Worm (Caenorhabditis elegans): Measurements from ENCODE around the gene rom-2.

The rom-2 gene

ce11 chrIII:9546016-9546659 lies 49.3 kb downstream of the rom-2 start, which contains the start of gene unc-16 (continued):
- TF ChIP-seq lsy-27 (tag; optimal IDR thresholded peaks at IDR 0.05; ENCODE audit: borderline replicate concordance, insufficient read depth), result no peak
- no peak for TF ChIP-seq ccch-3 (GFP tag; optimal IDR thresholded peaks at IDR 0.05)
- TF ChIP-seq F22D6.2 (tag; optimal IDR thresholded peaks at IDR 0.05), result no peak
- TF ChIP-seq Y53G8AR.9 (GFP tag; conservative IDR thresholded peaks at IDR 0.05), result 0 out of 2 replicates have a peak, but pooled peaks have one; percentile 17
- TF ChIP-seq mcd-1 (GFP tag; IDR thresholded peaks at IDR 0.05), result peak; percentile 89
- TF ChIP-seq ztf-18 (tag; optimal IDR thresholded peaks at IDR 0.05), result peak; percentile 54
- no peak for TF ChIP-seq madf-3 (GFP tag; IDR thresholded peaks at IDR 0.05)
- TF ChIP-seq ceh-40 (GFP tag; IDR thresholded peaks at IDR 0.05), result no peak
- TF ChIP-seq madf-6 (GFP tag; IDR thresholded peaks at IDR 0.05), result no peak; the same call in 1 of the 2 replicates
- no peak for TF ChIP-seq cebp-2 (GFP tag; IDR thresholded peaks at IDR 0.05)
- TF ChIP-seq Y79H2A.3 (GFP tag; conservative IDR thresholded peaks at IDR 0.05), result no peak
- no peak for TF ChIP-seq bed-1 (GFP tag; IDR thresholded peaks at IDR 0.05)
- no peak for TF ChIP-seq snpc-1.1 (tag; optimal IDR thresholded peaks at IDR 0.05; ENCODE audit: insufficient read depth)
- TF ChIP-seq dox-1 (GFP tag; IDR thresholded peaks at IDR 0.05), result peak; percentile 80
- no peak for TF ChIP-seq sdz-38 (tag; optimal IDR thresholded peaks at IDR 0.05)
- TF ChIP-seq him-1 (tag; optimal IDR thresholded peaks at IDR 0.05), result no peak
- no peak for TF ChIP-seq ceh-58 (GFP tag; IDR thresholded peaks at IDR 0.05)
- TF ChIP-seq ztf-26 (tag; optimal IDR thresholded peaks at IDR 0.05), result peak; percentile 47
- TF ChIP-seq B0336.3 (GFP tag; IDR thresholded peaks at IDR 0.05), result peak; percentile 59
- peak; percentile 28 for TF ChIP-seq tlf-1 (GFP tag; optimal IDR thresholded peaks at IDR 0.05)
- TF ChIP-seq pha-4 (tag; optimal IDR thresholded peaks at IDR 0.05), result no peak
- no peak for TF ChIP-seq rec-8 (tag; optimal IDR thresholded peaks at IDR 0.05)
- peak; percentile 76 for TF ChIP-seq lsl-1 (GFP tag; optimal IDR thresholded peaks at IDR 0.05)
- TF ChIP-seq attf-5 (GFP tag; optimal IDR thresholded peaks at IDR 0.05), result peak; percentile 89
- peak; percentile 72 for TF ChIP-seq pbrm-1 (GFP tag; IDR thresholded peaks at IDR 0.05)
- TF ChIP-seq tbx-9 (tag; optimal IDR thresholded peaks at IDR 0.05; ENCODE audit: borderline replicate concordance), result no peak
- TF ChIP-seq egl-44 (GFP tag; IDR thresholded peaks at IDR 0.05), result no peak
- TF ChIP-seq lin-54 (GFP tag; optimal IDR thresholded peaks at IDR 0.05), result peak; percentile 72
- TF ChIP-seq rcor-1 (GFP tag; IDR thresholded peaks at IDR 0.05), result peak; percentile 35; the same call in 1 of the 2 replicates
- 0 out of 2 replicates have a peak, but pooled peaks have one; percentile 31 for TF ChIP-seq C06A6.2 (GFP tag; conservative IDR thresholded peaks at IDR 0.05)
- peak; percentile 34 for TF ChIP-seq dpl-1 (GFP tag; optimal IDR thresholded peaks at IDR 0.05)
- TF ChIP-seq ztf-22 (GFP tag; optimal IDR thresholded peaks at IDR 0.05), result no peak
- TF ChIP-seq lin-26 (GFP tag; IDR thresholded peaks at IDR 0.05), result peak; percentile 26; the same call in 1 of the 2 replicates
- no peak for TF ChIP-seq mel-28 (tag; optimal IDR thresholded peaks at IDR 0.05; ENCODE audit: borderline replicate concordance)
- TF ChIP-seq lir-1 (GFP tag; conservative IDR thresholded peaks at IDR 0.05), result no peak
- peak; percentile 25 for TF ChIP-seq ama-1 (optimal IDR thresholded peaks at IDR 0.05)
- TF ChIP-seq ama-1 (GFP tag; optimal IDR thresholded peaks at IDR 0.05), result no peak
- no peak for TF ChIP-seq hsf-1 (GFP tag; IDR thresholded peaks at IDR 0.05)
- TF ChIP-seq madf-10 (tag; optimal IDR thresholded peaks at IDR 0.05), result peak; percentile 45
- no peak for TF ChIP-seq hlh-12 (tag; optimal IDR thresholded peaks at IDR 0.05)
- no peak for TF ChIP-seq nhr-27 (tag; optimal IDR thresholded peaks at IDR 0.05)
- peak; percentile 51 to 58 for TF ChIP-seq let-607 (tag; optimal IDR thresholded peaks at IDR 0.05)
- TF ChIP-seq athp-1 (tag; optimal IDR thresholded peaks at IDR 0.05), result peak; percentile 62
- peak; percentile 46 for TF ChIP-seq repo-1 (tag; optimal IDR thresholded peaks at IDR 0.05)
- peak; percentile 72 for TF ChIP-seq unc-62 (GFP tag; optimal IDR thresholded peaks at IDR 0.05)
- 0 out of 2 replicates have a peak, but pooled peaks have one; percentile 12 for TF ChIP-seq cebp-1 (GFP tag; IDR thresholded peaks at IDR 0.05)
- TF ChIP-seq cebp-1 (tag; optimal IDR thresholded peaks at IDR 0.05), result peak; percentile 82
- TF ChIP-seq dpff-1 (tag; optimal IDR thresholded peaks at IDR 0.05), result no peak

Measured in whole organism, young adult.